Worm (Caenorhabditis elegans) whole organism, L2 larva: Measurements from ENCODE around the gene F21E9.2.

Experiments used
- F13H6.1 ChIP-seq: sonication (generic microtip); optimal IDR thresholded peaks from 2 replicates; lab custom pipeline; 2016; ENCODE audit warnings: missing genetic modification characterization, missing compliant biosample characterization
- ama-1 ChIP-seq: fragments of 150-350 bp; optimal IDR thresholded peaks from 2 replicates; lab custom pipeline; 2018; ENCODE audit warnings: inconsistent platforms
- ceh-16 ChIP-seq: fragments of 150-350 bp; optimal IDR thresholded peaks from 2 replicates; lab custom pipeline; 2014; ENCODE audit warnings: missing biosample characterization, missing genetic modification characterization
- ceh-82 ChIP-seq: fragments of 150-350 bp; optimal IDR thresholded peaks from 2 replicates; lab custom pipeline; 2014; ENCODE audit warnings: missing biosample characterization, missing genetic modification characterization
- nhr-11 ChIP-seq: fragments of 150-350 bp; optimal IDR thresholded peaks from 2 replicates; lab custom pipeline; 2014; ENCODE audit warnings: missing biosample characterization, missing genetic modification characterization
- nhr-12 ChIP-seq: fragments of 150-350 bp; optimal IDR thresholded peaks from 2 replicates; lab custom pipeline; 2014; ENCODE audit warnings: missing biosample characterization, missing genetic modification characterization
- nhr-237 ChIP-seq: fragments of 150-350 bp; optimal IDR thresholded peaks from 2 replicates; lab custom pipeline; 2014; ENCODE audit warnings: missing biosample characterization, missing genetic modification characterization
- skn-1 ChIP-seq: sonication (generic microtip); optimal IDR thresholded peaks from 2 replicates; lab custom pipeline; 2017; ENCODE audit warnings: missing biosample characterization, missing genetic modification characterization
- snpc-4 ChIP-seq: fragments of 150-350 bp; optimal IDR thresholded peaks from 2 replicates; lab custom pipeline; 2014; ENCODE audit warnings: missing biosample characterization, missing genetic modification characterization
- unc-39 ChIP-seq: fragments of 150-350 bp; optimal IDR thresholded peaks from 2 replicates; lab custom pipeline; 2014; ENCODE audit warnings: missing biosample characterization, missing genetic modification characterization
- ztf-11 ChIP-seq: sonication (generic microtip); optimal IDR thresholded peaks from 2 replicates; lab custom pipeline; 2017; ENCODE audit warnings: missing biosample characterization, missing genetic modification characterization

DNA sequence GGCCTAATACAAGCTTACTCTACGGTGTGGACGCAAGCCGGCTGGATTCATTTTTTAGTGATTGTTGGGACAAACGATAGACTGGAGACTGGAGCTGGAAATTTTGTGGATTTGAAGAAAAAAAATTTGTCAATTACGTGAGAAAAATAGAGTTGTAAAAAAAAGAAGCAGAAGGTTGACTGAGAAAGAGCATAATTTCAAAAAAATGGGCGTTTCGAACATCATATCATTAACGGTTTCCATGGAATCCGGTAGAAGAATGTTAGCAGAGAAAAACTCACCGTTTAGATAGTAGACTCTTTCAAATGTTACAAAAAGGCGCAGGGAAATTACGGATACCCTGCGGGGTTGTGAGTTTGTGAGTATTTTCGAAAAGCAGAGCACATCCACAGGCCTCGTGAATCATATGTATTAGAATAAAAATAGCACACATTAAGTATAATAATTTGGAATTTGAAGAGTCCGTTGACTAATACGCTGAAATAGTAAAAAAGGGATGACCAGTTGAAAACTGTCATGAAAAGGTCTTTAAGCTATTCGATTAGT, 41.1 kb upstream of the F21E9.2 start, which contains the start of gene F56C3.7:
- TF ChIP-seq snpc-4 (tag; lab: Kevin White, UChicago) (no peak), ama-1 (no peak), ceh-16 (no peak), nhr-12 (tag; lab: Kevin White, UChicago) (no peak), ztf-11 (tag; lab: Kevin White, UChicago) (no peak), F13H6.1 (tag; lab: Kevin White, UChicago) (no peak), nhr-11 (no peak), nhr-237 (tag; lab: Kevin White, UChicago) (no peak), ceh-82 (no peak), skn-1 (no peak), unc-39 (tag; lab: Kevin White, UChicago) (no peak)
